Fruit fly (Drosophila melanogaster) whole organism, embryonic: ENCODE measurements around the gene Bgb.

Source experiments
- Adf1 ChIP-seq: fragments of 200-800 bp; sonication (Bioruptor generic); IDR thresholded peaks from 2 replicates; pipeline ENCODE4 v1.3.6; 2022; ENCODE audit warnings: missing biosample characterization, missing genetic modification characterization
- Bgb ChIP-seq: fragments of 200-800 bp; sonication (Bioruptor generic); IDR thresholded peaks from 2 replicates; pipeline ENCODE4 v1.3.6; 2022; ENCODE audit warnings: missing biosample characterization, missing genetic modification characterization; ENCODE audit not compliant: partially characterized antibody
- CG10431 ChIP-seq: fragments of 200-800 bp; sonication (Bioruptor generic); optimal IDR thresholded peaks from 3 replicates; lab custom pipeline; 2018; ENCODE audit warnings: missing biosample characterization, mild to moderate bottlenecking, missing genetic modification characterization
- CG12391 ChIP-seq: fragments of 200-800 bp; sonication (Bioruptor generic); optimal IDR thresholded peaks from 3 replicates; lab custom pipeline; 2018; ENCODE audit warnings: missing biosample characterization, mild to moderate bottlenecking, missing genetic modification characterization, moderate library complexity
- CG13287 ChIP-seq: fragments of 200-800 bp; sonication (Bioruptor generic); IDR thresholded peaks from 2 replicates; pipeline ENCODE4 v1.3.6; 2022; ENCODE audit warnings: missing biosample characterization, missing genetic modification characterization; ENCODE audit not compliant: partially characterized antibody
- CG14050 ChIP-seq: fragments of 200-800 bp; sonication (Bioruptor generic); IDR thresholded peaks from 3 replicates; pipeline ENCODE4 v1.3.6; 2022; ENCODE audit warnings: missing biosample characterization, missing genetic modification characterization
- CG14441 ChIP-seq: fragments of 200-800 bp; sonication (Bioruptor generic); IDR thresholded peaks from 2 replicates; pipeline ENCODE4 v1.3.6; 2022; ENCODE audit warnings: missing biosample characterization, missing genetic modification characterization
- CG14710 ChIP-seq: fragments of 200-800 bp; sonication (Bioruptor generic); optimal IDR thresholded peaks from 3 replicates; lab custom pipeline; 2019; ENCODE audit warnings: missing biosample characterization, mild to moderate bottlenecking, missing genetic modification characterization, moderate library complexity
- CG1529 ChIP-seq: fragments of 200-800 bp; sonication (Bioruptor generic); optimal IDR thresholded peaks from 3 replicates; lab custom pipeline; 2018; ENCODE audit warnings: missing biosample characterization, missing genetic modification characterization
- CG16863 ChIP-seq: fragments of 200-800 bp; sonication (Bioruptor generic); optimal IDR thresholded peaks from 3 replicates; lab custom pipeline; 2016; ENCODE audit warnings: missing biosample characterization, missing genetic modification characterization
- CG17361 ChIP-seq: fragments of 200-800 bp; sonication (Bioruptor generic); IDR thresholded peaks from 3 replicates; pipeline ENCODE4 v1.3.6; 2022; ENCODE audit warnings: missing biosample characterization, missing genetic modification characterization
- CG18619 ChIP-seq: fragments of 200-800 bp; sonication (Bioruptor generic); optimal IDR thresholded peaks from 3 replicates; lab custom pipeline; 2017; ENCODE audit warnings: missing biosample characterization, mild to moderate bottlenecking, missing genetic modification characterization
- CG30431 ChIP-seq: fragments of 200-800 bp; sonication (Bioruptor generic); optimal IDR thresholded peaks from 2 replicates; lab custom pipeline; 2017; ENCODE audit warnings: missing biosample characterization, missing genetic modification characterization
- CG33213 ChIP-seq: fragments of 200-800 bp; sonication (Bioruptor generic); optimal IDR thresholded peaks from 3 replicates; lab custom pipeline; 2016; ENCODE audit warnings: missing biosample characterization, missing genetic modification characterization
- CG34224 ChIP-seq: fragments of 200-800 bp; sonication (Bioruptor generic); IDR thresholded peaks from 3 replicates; pipeline ENCODE4 v1.3.6; 2022; ENCODE audit warnings: missing biosample characterization, missing genetic modification characterization; ENCODE audit not compliant: partially characterized antibody
- CG3847 ChIP-seq: fragments of 200-800 bp; sonication (Bioruptor generic); IDR thresholded peaks from 2 replicates; pipeline ENCODE4 v1.3.6; 2022; ENCODE audit warnings: missing biosample characterization, missing genetic modification characterization
- CG4617 ChIP-seq: fragments of 200-800 bp; sonication (Bioruptor generic); optimal IDR thresholded peaks from 3 replicates; lab custom pipeline; 2016; ENCODE audit warnings: missing biosample characterization, missing genetic modification characterization, borderline replicate concordance
- CG8290 ChIP-seq, 3 experiments: fragments of 200-800 bp; sonication (Bioruptor generic); optimal IDR thresholded peaks; 2 replicates each; lab custom pipeline; 2016 to 2019; ENCODE audit warnings: missing biosample characterization in 3 of 3, missing genetic modification characterization in 3 of 3, mild to moderate bottlenecking in 2 of 3, moderate library complexity in 1 of 3
- CHES-1-like ChIP-seq: fragments of 200-800 bp; sonication (Bioruptor generic); optimal IDR thresholded peaks from 2 replicates; lab custom pipeline; 2016; ENCODE audit warnings: missing biosample characterization, missing genetic modification characterization
- Doc3 ChIP-seq: fragments of 200-800 bp; sonication (Bioruptor generic); IDR thresholded peaks from 3 replicates; pipeline ENCODE4 v1.3.6; 2022; ENCODE audit warnings: missing biosample characterization, missing genetic modification characterization; ENCODE audit not compliant: partially characterized antibody
- Dref ChIP-seq: fragments of 200-800 bp; sonication (Bioruptor generic); IDR thresholded peaks from 2 replicates; pipeline ENCODE4 v1.3.6; 2022; ENCODE audit warnings: missing biosample characterization, missing genetic modification characterization
- Fer1 ChIP-seq: fragments of 200-800 bp; sonication (Bioruptor generic); optimal IDR thresholded peaks from 2 replicates; lab custom pipeline; 2017; ENCODE audit warnings: missing biosample characterization, mild to moderate bottlenecking, missing genetic modification characterization
- HLH4C ChIP-seq: fragments of 200-800 bp; sonication (Bioruptor generic); IDR thresholded peaks from 3 replicates; pipeline ENCODE4 v1.3.6; 2022; ENCODE audit warnings: missing biosample characterization, missing genetic modification characterization; ENCODE audit not compliant: partially characterized antibody
- HLH54F ChIP-seq: fragments of 200-800 bp; sonication (Bioruptor generic); optimal IDR thresholded peaks from 3 replicates; lab custom pipeline; 2016; ENCODE audit warnings: missing biosample characterization, missing genetic modification characterization
- Hey ChIP-seq: fragments of 200-800 bp; sonication (Bioruptor generic); optimal IDR thresholded peaks from 3 replicates; lab custom pipeline; 2018; ENCODE audit warnings: missing biosample characterization, mild to moderate bottlenecking, missing genetic modification characterization
- MESR4 ChIP-seq: fragments of 200-800 bp; sonication (Bioruptor generic); optimal IDR thresholded peaks from 2 replicates; lab custom pipeline; 2018; ENCODE audit warnings: missing biosample characterization, mild to moderate bottlenecking, missing genetic modification characterization, moderate library complexity
- Side ChIP-seq: fragments of 200-800 bp; sonication (Bioruptor generic); optimal IDR thresholded peaks from 2 replicates; lab custom pipeline; 2016; ENCODE audit warnings: missing biosample characterization, missing genetic modification characterization
- Sry-δ ChIP-seq: fragments of 200-800 bp; sonication (Bioruptor generic); optimal IDR thresholded peaks from 2 replicates; lab custom pipeline; 2016; ENCODE audit warnings: missing biosample characterization, missing genetic modification characterization
- amos ChIP-seq: fragments of 200-800 bp; sonication (Bioruptor generic); IDR thresholded peaks from 2 replicates; pipeline ENCODE4 v1.3.6; 2022; ENCODE audit warnings: missing biosample characterization, missing genetic modification characterization; ENCODE audit not compliant: partially characterized antibody
- crp ChIP-seq, 2 experiments: fragments of 200-800 bp; sonication (Bioruptor generic); optimal IDR thresholded peaks; 2 replicates in 1 of 2; 3 replicates in 1 of 2; lab custom pipeline; 2017; ENCODE audit warnings: missing biosample characterization in 2 of 2, missing genetic modification characterization in 2 of 2, mild to moderate bottlenecking in 1 of 2, moderate library complexity in 1 of 2
- ftz-f1 ChIP-seq: fragments of 200-800 bp; sonication (Bioruptor generic); optimal IDR thresholded peaks from 2 replicates; lab custom pipeline; 2016; ENCODE audit warnings: missing biosample characterization, missing genetic modification characterization
- fu2 ChIP-seq: fragments of 200-800 bp; sonication (Bioruptor generic); optimal IDR thresholded peaks from 2 replicates; lab custom pipeline; 2016; ENCODE audit warnings: missing biosample characterization, missing genetic modification characterization
- her ChIP-seq: fragments of 200-800 bp; sonication (Bioruptor generic); optimal IDR thresholded peaks from 2 replicates; lab custom pipeline; 2016; ENCODE audit warnings: missing biosample characterization, missing genetic modification characterization
- hkb ChIP-seq, 2 experiments: fragments of 200-800 bp in 1 of 2; fragments of >200 bp in 1 of 2; sonication (Bioruptor generic) in 1 of 2; IDR thresholded peaks in 1 of 2; optimal IDR thresholded peaks in 1 of 2; 2 replicates each; pipeline versions ENCODE4 v1.3.6 to Lab custom; 2017 to 2022; ENCODE audit warnings: missing biosample characterization in 1 of 2, missing genetic modification characterization in 1 of 2
- inv ChIP-seq: fragments of 200-800 bp; sonication (Bioruptor generic); IDR thresholded peaks from 2 replicates; pipeline ENCODE4 v1.3.6; 2022; ENCODE audit warnings: missing biosample characterization, missing genetic modification characterization; ENCODE audit not compliant: partially characterized antibody
- jigr1 ChIP-seq: fragments of 200-800 bp; sonication (Bioruptor generic); IDR thresholded peaks from 3 replicates; pipeline ENCODE4 v1.3.6; 2022; ENCODE audit warnings: missing biosample characterization, missing genetic modification characterization
- kay ChIP-seq: fragments of 200-800 bp; sonication (Bioruptor generic); optimal IDR thresholded peaks from 2 replicates; lab custom pipeline; 2016; ENCODE audit warnings: missing biosample characterization, missing genetic modification characterization
- lab ChIP-seq: fragments of 200-800 bp; sonication (Bioruptor generic); optimal IDR thresholded peaks from 3 replicates; lab custom pipeline; 2017; ENCODE audit warnings: missing biosample characterization, missing genetic modification characterization, mild to moderate bottlenecking, moderate library complexity, missing genetic modification reagents
- nerfin-1 ChIP-seq: fragments of 200-800 bp; sonication (Bioruptor generic); optimal IDR thresholded peaks from 3 replicates; lab custom pipeline; 2019; ENCODE audit warnings: missing biosample characterization, mild to moderate bottlenecking, missing genetic modification characterization, moderate library complexity
- pzg ChIP-seq: fragments of 200-800 bp; sonication (Bioruptor generic); optimal IDR thresholded peaks from 3 replicates; lab custom pipeline; 2018; ENCODE audit warnings: missing biosample characterization, mild to moderate bottlenecking, missing genetic modification characterization, moderate library complexity
- sisA ChIP-seq: fragments of 200-800 bp; sonication (Bioruptor generic); IDR thresholded peaks from 2 replicates; pipeline ENCODE4 v1.3.6; 2022; ENCODE audit warnings: missing biosample characterization, missing genetic modification characterization
- sqz ChIP-seq: fragments of 200-800 bp; sonication (Bioruptor generic); optimal IDR thresholded peaks from 3 replicates; lab custom pipeline; 2018; ENCODE audit warnings: missing biosample characterization, mild to moderate bottlenecking, missing genetic modification characterization
- tin ChIP-seq: fragments of 200-800 bp; sonication (Bioruptor generic); optimal IDR thresholded peaks from 3 replicates; lab custom pipeline; 2016; ENCODE audit warnings: missing biosample characterization, missing genetic modification characterization
- unc-4 ChIP-seq: fragments of 200-800 bp; sonication (Bioruptor generic); IDR thresholded peaks from 2 replicates; pipeline ENCODE4 v1.3.6; 2022; ENCODE audit warnings: missing biosample characterization, missing genetic modification characterization; ENCODE audit not compliant: partially characterized antibody
- vnd ChIP-seq: fragments of 200-800 bp; sonication (Bioruptor generic); IDR thresholded peaks from 3 replicates; pipeline ENCODE4 v1.3.6; 2022; ENCODE audit warnings: missing biosample characterization, missing genetic modification characterization; ENCODE audit not compliant: partially characterized antibody
- vvl ChIP-seq: fragments of 200-800 bp; sonication (Bioruptor generic); IDR thresholded peaks from 2 replicates; pipeline ENCODE4 v1.3.6; 2022; ENCODE audit warnings: missing biosample characterization, missing genetic modification characterization
- zfh2 ChIP-seq: fragments of 200-800 bp; sonication (Bioruptor generic); optimal IDR thresholded peaks from 2 replicates; lab custom pipeline; 2016; ENCODE audit warnings: missing biosample characterization, missing genetic modification characterization

Gene Bgb

DNA sequence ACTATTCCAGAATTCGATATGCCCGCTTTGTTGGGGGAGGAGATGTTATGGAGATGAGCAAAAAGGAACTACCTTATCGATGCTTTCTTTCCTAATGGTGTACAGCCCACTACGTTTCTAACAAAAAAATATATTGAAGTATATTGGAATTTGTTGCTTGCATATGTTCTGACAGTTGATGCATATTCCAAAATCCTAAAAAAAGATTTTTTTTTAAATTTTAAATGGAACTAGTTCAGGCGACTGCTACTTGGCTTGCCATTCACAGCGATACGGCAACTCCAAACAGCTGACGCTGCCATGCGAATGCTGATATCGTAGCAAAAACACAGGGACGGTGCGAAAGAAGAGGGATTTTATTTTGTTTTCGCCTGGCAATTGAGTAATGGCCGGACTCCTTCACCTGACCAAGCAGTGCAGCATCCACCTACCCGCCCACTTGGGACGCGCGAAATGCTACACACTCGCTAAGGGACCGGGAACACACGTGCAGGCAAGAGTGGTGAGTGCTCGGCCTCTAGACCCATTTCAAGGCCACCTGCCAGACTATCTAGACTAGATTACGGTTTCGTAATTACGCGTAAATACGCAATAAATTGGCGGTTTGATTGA lies 21.3 kb upstream of the Bgb start, which contains the start of the genes CG13926, ABCB7 and CG33230 (continued):
- TF ChIP-seq Sry-δ (GFP tag; lab: Kevin White, UChicago) (peak; percentile 43), Doc3 (GFP tag; lab: Robert Waterston, UW) (0 out of 3 replicates have a peak, but pooled peaks have one; percentile 39), crp (GFP tag; optimal IDR thresholded peaks at IDR 0.05; lab: Kevin White, UChicago) (peak; percentile 34 to 92), CG4617 (GFP tag; lab: Kevin White, UChicago) (peak; percentile 71), fu2 (GFP tag; lab: Kevin White, UChicago) (peak; percentile 6), CG34224 (GFP tag; lab: Robert Waterston, UW) (peak; percentile 66; the same call in 2 of the 3 replicates), lab (GFP tag; lab: Kevin White, UChicago) (peak; percentile 31), hkb (optimal IDR thresholded peaks at IDR 0.05; lab: Kevin White, UChicago) (peak; percentile 75), hkb (GFP tag; IDR thresholded peaks at IDR 0.05; lab: Robert Waterston, UW) (no peak), vvl (GFP tag; lab: Robert Waterston, UW) (peak; percentile 32; the same call in 1 of the 2 replicates), zfh2 (GFP tag; lab: Kevin White, UChicago) (peak; percentile 31), Adf1 (GFP tag; lab: Robert Waterston, UW) (peak; percentile 20; the same call in 1 of the 2 replicates), kay (GFP tag; lab: Kevin White, UChicago) (no peak), amos (GFP tag; lab: Robert Waterston, UW) (peak; percentile 46; the same call in 1 of the 2 replicates), CG17361 (GFP tag; lab: Robert Waterston, UW) (no peak; the same call in 2 of the 3 replicates), ftz-f1 (GFP tag; lab: Kevin White, UChicago) (peak; percentile 98), MESR4 (peak; percentile 54), CG16863 (no peak), CG8290 (GFP tag; optimal IDR thresholded peaks at IDR 0.05; lab: Kevin White, UChicago) (no peak), CG8290 (tag; optimal IDR thresholded peaks at IDR 0.05; lab: Kevin White, UChicago) (no peak), HLH4C (0 out of 3 replicates have a peak, but pooled peaks have one; percentile 34), HLH54F (peak; percentile 21), CG14050 (no peak), Fer1 (peak; percentile 27), tin (GFP tag; lab: Kevin White, UChicago) (peak; percentile 23), her (GFP tag; lab: Kevin White, UChicago) (no peak), CG12391 (tag; lab: Kevin White, UChicago) (peak; percentile 55), pzg (GFP tag; lab: Kevin White, UChicago) (peak; percentile 54), vnd (GFP tag; lab: Robert Waterston, UW) (no peak), CG10431 (GFP tag; lab: Kevin White, UChicago) (peak; percentile 25), Hey (tag; lab: Kevin White, UChicago) (peak; percentile 81), CG18619 (GFP tag; lab: Kevin White, UChicago) (peak; percentile 14), sisA (GFP tag; lab: Robert Waterston, UW) (0 out of 2 replicates have a peak, but pooled peaks have one; percentile 19), CHES-1-like (peak; percentile 16), inv (peak; percentile 20; the same call in 1 of the 2 replicates), Bgb (peak; percentile 47), CG3847 (GFP tag; lab: Robert Waterston, UW) (peak; percentile 38; the same call in 1 of the 2 replicates), Side (no peak), jigr1 (GFP tag; lab: Robert Waterston, UW) (no peak), nerfin-1 (tag; lab: Kevin White, UChicago) (peak; percentile 33), unc-4 (0 out of 2 replicates have a peak, but pooled peaks have one; percentile 38), CG33213 (GFP tag; lab: Kevin White, UChicago) (no peak), CG14441 (GFP tag; lab: Robert Waterston, UW) (no peak), sqz (GFP tag; lab: Kevin White, UChicago) (no peak), CG1529 (GFP tag; lab: Kevin White, UChicago) (no peak), CG30431 (GFP tag; lab: Kevin White, UChicago) (no peak), CG13287 (peak; percentile 47; the same call in 1 of the 2 replicates), Dref (0 out of 2 replicates have a peak, but pooled peaks have one; percentile 10), CG14710 (tag; lab: Kevin White, UChicago) (peak; percentile 55)
